Worm (Caenorhabditis elegans): ENCODE measurements around the gene cey-1.

ce11 chrII:11050678-11051077, 9.7 kb upstream of the cey-1 start:
- TF ChIP-seq unc-62 (GFP tag; optimal IDR thresholded peaks at IDR 0.05) (no peak), elt-3 (tag; optimal IDR thresholded peaks at IDR 0.05) (no peak), snpc-4 (tag; optimal IDR thresholded peaks at IDR 0.05) (no peak)
